Worm (Caenorhabditis elegans): ENCODE data around the gene Y39A3A.3.

Gene Y39A3A.3

DNA sequence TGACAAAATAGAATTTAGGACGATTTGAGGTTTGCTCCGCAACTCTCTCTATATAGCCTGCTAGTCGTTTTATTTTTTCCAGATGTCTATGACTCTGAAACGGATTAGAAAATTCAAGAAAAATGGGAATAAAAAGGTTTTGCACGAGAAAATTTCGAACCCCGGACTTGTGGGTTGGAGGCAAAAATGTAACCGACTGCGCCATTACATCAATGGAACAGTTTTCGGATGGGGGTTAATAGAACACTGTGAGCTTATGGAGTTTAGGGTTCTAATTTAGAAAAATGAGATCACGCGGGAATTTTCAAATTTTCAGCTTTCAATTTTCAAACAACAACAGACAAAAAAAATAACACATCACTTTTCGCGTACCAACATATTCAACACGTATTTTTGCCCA lies 36.4 kb downstream of the Y39A3A.3 start:
- TF ChIP-seq tbx-37 (GFP tag; conservative IDR thresholded peaks at IDR 0.05), result no peak
- no peak for TF ChIP-seq flt-1 (GFP tag; IDR thresholded peaks at IDR 0.05)
- no peak for TF ChIP-seq ceh-36 (tag; optimal IDR thresholded peaks at IDR 0.05)
- TF ChIP-seq pes-1 (GFP tag; IDR thresholded peaks at IDR 0.05), result no peak
- TF ChIP-seq tbx-11 (GFP tag; IDR thresholded peaks at IDR 0.05), result no peak
- no peak for TF ChIP-seq hmbx-1 (tag; optimal IDR thresholded peaks at IDR 0.05)
- no peak for TF ChIP-seq B0310.2 (tag; optimal IDR thresholded peaks at IDR 0.05)
- TF ChIP-seq ets-7 (tag; optimal IDR thresholded peaks at IDR 0.05), result no peak
- TF ChIP-seq tra-4 (tag; optimal IDR thresholded peaks at IDR 0.05), result no peak
- TF ChIP-seq scrt-1 (GFP tag; IDR thresholded peaks at IDR 0.05), result no peak
- TF ChIP-seq ama-1 (optimal IDR thresholded peaks at IDR 0.05), result no peak
- TF ChIP-seq hnd-1 (tag; optimal IDR thresholded peaks at IDR 0.05), result no peak
- no peak for TF ChIP-seq aly-1 (tag; optimal IDR thresholded peaks at IDR 0.05)
- TF ChIP-seq sea-1 (GFP tag; conservative IDR thresholded peaks at IDR 0.05), result no peak
- TF ChIP-seq hmg-4 (GFP tag; optimal IDR thresholded peaks at IDR 0.05), result no peak
- TF ChIP-seq ceh-13 (GFP tag; optimal IDR thresholded peaks at IDR 0.05), result no peak
- TF ChIP-seq F13C5.2 (tag; optimal IDR thresholded peaks at IDR 0.05), result no peak

DNA sequence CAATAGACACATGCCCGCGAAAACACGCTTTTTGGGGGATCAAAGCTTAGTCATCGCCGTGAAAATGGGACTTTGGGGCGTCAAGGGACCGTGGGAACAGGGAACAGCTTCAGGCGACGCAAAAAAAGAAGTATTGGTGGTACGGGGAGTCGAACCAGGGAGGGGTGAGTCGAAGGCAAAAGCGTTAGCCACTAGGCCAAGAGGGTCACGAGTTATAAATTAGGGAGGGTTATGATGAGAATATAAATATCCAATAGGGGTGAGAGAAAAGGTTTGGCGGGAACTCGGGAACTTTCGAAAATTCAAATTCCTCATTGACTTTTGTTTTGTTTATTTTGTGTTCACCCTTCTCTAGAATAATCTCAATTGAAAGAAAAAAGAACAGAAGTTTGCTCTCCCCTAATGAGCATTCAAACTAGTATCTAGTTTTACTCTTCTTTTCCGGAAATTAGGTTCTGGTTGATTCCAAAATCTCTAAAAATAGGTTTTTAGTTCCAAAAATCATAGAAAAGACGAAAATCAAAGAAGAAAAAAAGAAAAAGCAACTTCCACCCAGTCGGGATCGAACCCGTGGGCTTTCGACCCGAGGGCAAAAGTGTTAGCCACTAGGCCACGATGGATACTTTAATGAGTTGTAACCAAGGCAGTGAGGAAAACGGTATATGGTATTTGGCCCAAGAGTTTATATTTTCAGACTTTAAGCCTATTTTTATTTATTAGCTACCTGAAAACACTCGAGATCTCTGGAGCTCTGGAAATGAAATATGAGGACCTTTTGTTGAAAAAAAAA lies 37.2 kb downstream of the Y39A3A.3 start:
- TF ChIP-seq pes-1 (GFP tag; IDR thresholded peaks at IDR 0.05) (peak; percentile 51; the same call in 1 of the 2 replicates), sea-1 (GFP tag; conservative IDR thresholded peaks at IDR 0.05) (no peak), ceh-36 (tag; optimal IDR thresholded peaks at IDR 0.05) (no peak), flt-1 (GFP tag; IDR thresholded peaks at IDR 0.05) (no peak), scrt-1 (GFP tag; IDR thresholded peaks at IDR 0.05) (0 out of 2 replicates have a peak, but pooled peaks have one; percentile 28), tra-4 (tag; optimal IDR thresholded peaks at IDR 0.05) (no peak), tbx-37 (GFP tag; conservative IDR thresholded peaks at IDR 0.05) (peak; percentile 25; the same call in 1 of the 2 replicates), hmg-4 (GFP tag; optimal IDR thresholded peaks at IDR 0.05) (no peak), aly-1 (tag; optimal IDR thresholded peaks at IDR 0.05) (no peak), ama-1 (optimal IDR thresholded peaks at IDR 0.05) (no peak), F13C5.2 (tag; optimal IDR thresholded peaks at IDR 0.05) (no peak), tbx-11 (GFP tag; IDR thresholded peaks at IDR 0.05) (no peak), hmbx-1 (tag; optimal IDR thresholded peaks at IDR 0.05) (no peak)

DNA sequence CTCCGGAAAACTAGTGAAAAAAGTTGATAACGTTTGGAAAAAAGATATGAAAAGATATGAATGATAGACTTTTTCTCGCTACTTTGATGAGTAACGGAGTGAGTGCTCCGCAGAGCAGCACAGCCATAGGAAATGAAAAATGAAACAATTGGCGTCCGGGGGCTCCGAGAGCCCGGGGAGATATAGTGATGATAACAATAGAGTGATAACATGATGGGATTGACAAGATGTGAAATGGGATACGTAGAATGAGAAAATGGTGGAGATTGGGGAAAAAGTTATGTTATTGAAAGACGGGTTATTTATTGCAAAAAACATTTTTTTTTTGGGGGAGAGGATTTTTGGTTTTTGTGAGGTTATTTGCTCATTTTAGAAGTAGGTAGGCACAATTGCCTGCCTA lies 40.6 kb downstream of the Y39A3A.3 start:
- TF ChIP-seq scrt-1 (GFP tag; IDR thresholded peaks at IDR 0.05) (no peak), hmg-4 (GFP tag; optimal IDR thresholded peaks at IDR 0.05) (no peak), ceh-36 (tag; optimal IDR thresholded peaks at IDR 0.05) (no peak), ceh-13 (GFP tag; optimal IDR thresholded peaks at IDR 0.05) (no peak), F13C5.2 (tag; optimal IDR thresholded peaks at IDR 0.05) (no peak), tbx-11 (GFP tag; IDR thresholded peaks at IDR 0.05) (no peak), B0310.2 (tag; optimal IDR thresholded peaks at IDR 0.05) (no peak), sea-1 (GFP tag; conservative IDR thresholded peaks at IDR 0.05) (no peak), hnd-1 (tag; optimal IDR thresholded peaks at IDR 0.05) (no peak), ama-1 (optimal IDR thresholded peaks at IDR 0.05) (no peak)

DNA sequence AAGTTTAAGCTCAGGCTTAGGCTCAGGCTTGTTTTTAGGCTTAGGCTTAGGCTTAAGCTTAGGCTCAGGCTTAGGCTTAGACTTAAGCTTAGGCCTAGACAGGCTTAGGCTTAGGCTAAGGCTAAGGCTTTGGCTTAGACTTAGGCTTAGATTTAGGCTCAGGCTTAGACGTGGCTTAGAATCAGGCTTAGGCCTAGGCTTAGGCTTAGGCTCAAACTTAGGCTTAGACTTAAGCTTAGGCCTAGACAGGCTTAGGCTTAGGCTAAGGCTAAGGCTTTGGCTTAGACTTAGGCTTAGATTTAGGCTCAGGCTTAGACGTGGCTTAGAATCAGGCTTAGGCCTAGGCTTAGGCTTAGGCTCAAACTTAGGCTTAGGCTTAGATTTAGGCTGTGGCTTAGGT lies 44.7 kb downstream of the Y39A3A.3 start:
- peak; percentile 56 for TF ChIP-seq ceh-36 (tag; optimal IDR thresholded peaks at IDR 0.05)

DNA sequence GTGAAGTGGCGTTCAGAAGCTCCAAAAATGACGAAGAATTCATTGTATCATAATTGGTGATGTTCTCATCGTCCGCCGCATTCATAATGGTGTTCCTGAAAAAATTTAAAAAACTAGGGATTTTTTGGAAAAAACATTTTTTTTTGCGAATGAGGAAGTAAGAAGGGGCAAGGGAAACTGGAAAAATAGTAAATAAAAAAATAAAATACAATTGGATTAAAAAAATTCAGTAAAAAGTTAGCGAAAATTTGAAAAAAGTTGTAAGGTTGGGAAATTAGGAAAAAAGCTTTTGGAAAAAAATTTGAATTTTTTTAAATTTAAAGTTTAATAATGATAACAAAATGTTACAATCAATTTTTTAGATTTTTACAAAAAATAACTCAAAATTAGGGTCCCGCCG lies 46.7 kb downstream of the Y39A3A.3 start, which contains the start of gene ckr-2:
ckr-2 (minus strand) TSS at position 101 of the 400 bp plus-strand sequence.
- no peak for TF ChIP-seq ceh-36 (tag; optimal IDR thresholded peaks at IDR 0.05)
- no peak for TF ChIP-seq hnd-1 (tag; optimal IDR thresholded peaks at IDR 0.05)
- TF ChIP-seq hmbx-1 (tag; optimal IDR thresholded peaks at IDR 0.05), result no peak
- no peak for TF ChIP-seq tra-4 (tag; optimal IDR thresholded peaks at IDR 0.05)
- no peak for TF ChIP-seq pes-1 (GFP tag; IDR thresholded peaks at IDR 0.05)
- no peak for TF ChIP-seq hmg-4 (GFP tag; optimal IDR thresholded peaks at IDR 0.05)
- TF ChIP-seq scrt-1 (GFP tag; IDR thresholded peaks at IDR 0.05), result no peak
- no peak for TF ChIP-seq tbx-37 (GFP tag; conservative IDR thresholded peaks at IDR 0.05)
- no peak for TF ChIP-seq aly-1 (tag; optimal IDR thresholded peaks at IDR 0.05)
- TF ChIP-seq ceh-13 (GFP tag; optimal IDR thresholded peaks at IDR 0.05), result no peak
